Fruit fly (Drosophila melanogaster): ENCODE measurements around the gene Ras85D.
A peak's percentile ranks its signal among the peaks of the same experiment; 100 is the strongest.

Ras85D gene

dm6 chr3R:9503329-9504088 is 9.4 kb downstream of the Ras85D start:
- TF ChIP-seq h (GFP tag; optimal IDR thresholded peaks at IDR 0.05) (peak; percentile 39), Myc (optimal IDR thresholded peaks at IDR 0.05) (no peak), psq (GFP tag; optimal IDR thresholded peaks at IDR 0.05) (no peak), Rel (GFP tag; optimal IDR thresholded peaks at IDR 0.05) (no peak), Rel (tag; optimal IDR thresholded peaks at IDR 0.05) (peak; percentile 65), CG32264 (GFP tag; optimal IDR thresholded peaks at IDR 0.05) (no peak), dmrt93B (GFP tag; optimal IDR thresholded peaks at IDR 0.05) (no peak), br (GFP tag; optimal IDR thresholded peaks at IDR 0.05) (peak; percentile 14), fru (GFP tag; optimal IDR thresholded peaks at IDR 0.05) (no peak), Abd-B (GFP tag; optimal IDR thresholded peaks at IDR 0.05) (no peak)

- peak; percentile 82 to 89 for TF ChIP-seq dl (GFP tag; optimal IDR thresholded peaks at IDR 0.05; ENCODE audit: insufficient read depth in 1 of 2, partially characterized antibody in 2 of 2)
- TF ChIP-seq h (GFP tag; optimal IDR thresholded peaks at IDR 0.05), result peak; percentile 76
- peak; percentile 84 for TF ChIP-seq Hr83 (GFP tag; optimal IDR thresholded peaks at IDR 0.05; ENCODE audit: poor library complexity, severe bottlenecking)
- no peak for TF ChIP-seq fru (GFP tag; optimal IDR thresholded peaks at IDR 0.05)
- no peak for TF ChIP-seq psq (GFP tag; optimal IDR thresholded peaks at IDR 0.05)
- peak; percentile 56 for TF ChIP-seq Rel (GFP tag; optimal IDR thresholded peaks at IDR 0.05)
- peak; percentile 66 for TF ChIP-seq Rel (tag; optimal IDR thresholded peaks at IDR 0.05)
- peak; percentile 54 for TF ChIP-seq Hnf4 (GFP tag; optimal IDR thresholded peaks at IDR 0.05)
- TF ChIP-seq jim (GFP tag; optimal IDR thresholded peaks at IDR 0.05), result peak; percentile 61
- TF ChIP-seq br (GFP tag; optimal IDR thresholded peaks at IDR 0.05), result peak; percentile 48
- TF ChIP-seq Jra (GFP tag; optimal IDR thresholded peaks at IDR 0.05), result peak; percentile 59
- peak; percentile 49 for TF ChIP-seq OdsH (GFP tag; optimal IDR thresholded peaks at IDR 0.05)
- peak; percentile 49 for TF ChIP-seq Vsx2 (GFP tag; optimal IDR thresholded peaks at IDR 0.05; ENCODE audit: partially characterized antibody)
- no peak for TF ChIP-seq Hr78 (GFP tag; optimal IDR thresholded peaks at IDR 0.05)
- TF ChIP-seq Dif (GFP tag; optimal IDR thresholded peaks at IDR 0.05; ENCODE audit: partially characterized antibody), result peak; percentile 91
- no peak for TF ChIP-seq usp (GFP tag; optimal IDR thresholded peaks at IDR 0.05)
- TF ChIP-seq tai (GFP tag; optimal IDR thresholded peaks at IDR 0.05), result peak; percentile 8
- no peak for TF ChIP-seq CG32264 (GFP tag; optimal IDR thresholded peaks at IDR 0.05)
- peak; percentile 37 for TF ChIP-seq rgr (GFP tag; optimal IDR thresholded peaks at IDR 0.05)
- peak; percentile 58 for TF ChIP-seq Sp1 (GFP tag; optimal IDR thresholded peaks at IDR 0.05)
- peak in 1 of 2 experiments; percentile 3 for TF ChIP-seq foxo (GFP tag; optimal IDR thresholded peaks at IDR 0.05)
These were observed 10.5 kb downstream of the Ras85D start, which contains the start of gene RhoL for dm6 chr3R:9502416-9502763. TSS of gene RhoL (minus strand) at chr3R:9502581.

dm6 chr3R:9501489-9502415 is 11.1 kb downstream of the Ras85D start:
- TF ChIP-seq h (GFP tag; optimal IDR thresholded peaks at IDR 0.05) (peak; percentile 57), Hnf4 (GFP tag; optimal IDR thresholded peaks at IDR 0.05) (no peak), Myc (optimal IDR thresholded peaks at IDR 0.05) (no peak), GATAd (GFP tag; optimal IDR thresholded peaks at IDR 0.05) (no peak), Mio (GFP tag; optimal IDR thresholded peaks at IDR 0.05) (no peak), dl (GFP tag; optimal IDR thresholded peaks at IDR 0.05; ENCODE audit: insufficient read depth in 1 of 2, partially characterized antibody in 2 of 2) (peak in 1 of 2 experiments; percentile 61), Dif (GFP tag; optimal IDR thresholded peaks at IDR 0.05; ENCODE audit: partially characterized antibody) (peak; percentile 56)

- no peak for TF ChIP-seq Rel (GFP tag; optimal IDR thresholded peaks at IDR 0.05)
- no peak for TF ChIP-seq Rel (tag; optimal IDR thresholded peaks at IDR 0.05)
- peak; percentile 14 for TF ChIP-seq h (GFP tag; optimal IDR thresholded peaks at IDR 0.05)
These were observed 12.4 kb downstream of the Ras85D start for dm6 chr3R:9500193-9501051.

Data from whole organism, wandering third instar larva.